Worm (Caenorhabditis elegans): ENCODE measurements around the gene ZK632.10.

Gene ZK632.10

DNA sequence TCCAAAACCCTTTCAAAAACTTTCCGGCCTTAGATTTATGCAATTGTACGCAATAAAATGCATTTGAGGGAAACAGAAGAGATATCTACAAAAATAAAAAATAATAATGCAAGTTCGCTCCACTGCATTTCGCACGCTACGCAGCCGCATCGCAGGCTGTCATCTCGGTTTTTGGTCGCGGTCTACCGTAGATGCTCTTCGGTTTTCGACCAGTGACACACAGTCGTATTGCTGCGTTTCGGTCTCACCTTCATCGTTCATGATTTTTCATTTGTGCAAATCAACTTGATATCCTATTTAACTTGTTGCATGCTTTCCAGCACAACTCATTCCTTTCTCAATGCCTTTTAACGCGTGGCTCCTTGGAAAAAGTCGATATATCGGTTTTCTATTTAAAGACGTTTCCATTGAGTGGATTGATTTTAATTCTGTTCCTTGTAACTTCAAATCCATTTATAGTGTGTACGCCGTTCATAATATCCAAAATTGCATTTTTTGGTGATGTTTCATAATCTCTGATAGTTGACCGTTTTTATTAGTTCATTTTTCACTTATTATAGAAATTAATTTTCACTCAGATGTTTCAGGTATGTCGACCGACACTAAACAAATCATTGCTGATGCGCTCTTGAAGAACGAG is 46.7 kb downstream of the ZK632.10 start, which contains the start of gene vha-1 (continued):
- TF ChIP-seq ztf-4 (tag; optimal IDR thresholded peaks at IDR 0.05) (no peak), unc-98 (GFP tag; IDR thresholded peaks at IDR 0.05) (no peak), ceh-63 (GFP tag; optimal IDR thresholded peaks at IDR 0.05) (no peak), nhr-12 (tag; optimal IDR thresholded peaks at IDR 0.05) (no peak), efl-1 (optimal IDR thresholded peaks at IDR 0.05) (peak; percentile 79 to 89), efl-1 (GFP tag; optimal IDR thresholded peaks at IDR 0.05 in 1 of 2) (peak; percentile 79 to 94), lin-35 (GFP tag; optimal IDR thresholded peaks at IDR 0.05) (peak; percentile 88 to 91), nhr-28 (tag; optimal IDR thresholded peaks at IDR 0.05) (no peak), C34B4.2 (tag; optimal IDR thresholded peaks at IDR 0.05) (no peak), tbx-2 (tag; optimal IDR thresholded peaks at IDR 0.05) (peak; percentile 81), egl-27 (tag; optimal IDR thresholded peaks at IDR 0.05) (no peak), lir-3 (tag; optimal IDR thresholded peaks at IDR 0.05; ENCODE audit: poor library complexity) (peak; percentile 34), F16B12.6 (tag; optimal IDR thresholded peaks at IDR 0.05) (peak; percentile 64), elt-2 (tag; optimal IDR thresholded peaks at IDR 0.05) (no peak), nhr-85 (tag) (peak; percentile 85), zag-1 (tag; optimal IDR thresholded peaks at IDR 0.05) (no peak), dpl-1 (GFP tag; optimal IDR thresholded peaks at IDR 0.05) (peak; percentile 76 to 82 (median 80)), dsc-1 (tag; optimal IDR thresholded peaks at IDR 0.05) (no peak), grh-1 (GFP tag; IDR thresholded peaks at IDR 0.05) (peak; percentile 52), mab-9 (GFP tag; IDR thresholded peaks at IDR 0.05) (no peak), skn-1 (tag; optimal IDR thresholded peaks at IDR 0.05) (peak; percentile 91), lin-39 (tag; optimal IDR thresholded peaks at IDR 0.05) (no peak), snpc-4 (tag; optimal IDR thresholded peaks at IDR 0.05) (peak; percentile 43), jun-1 (tag; optimal IDR thresholded peaks at IDR 0.05) (peak; percentile 66), nhr-90 (tag; optimal IDR thresholded peaks at IDR 0.05; ENCODE audit: poor library complexity) (peak; percentile 71), sox-4 (tag; optimal IDR thresholded peaks at IDR 0.05) (no peak), hlh-4 (tag; optimal IDR thresholded peaks at IDR 0.05) (no peak), pax-3 (tag; optimal IDR thresholded peaks at IDR 0.05) (no peak), efl-3 (GFP tag; optimal IDR thresholded peaks at IDR 0.05) (no peak), ceh-8 (GFP tag; optimal IDR thresholded peaks at IDR 0.05) (no peak), elt-3 (tag; optimal IDR thresholded peaks at IDR 0.05) (peak in 4 of 6 experiments; percentile 11 to 92 (median 79)), nhr-19 (GFP tag; conservative IDR thresholded peaks at IDR 0.05) (peak; percentile 53), irx-1 (tag; optimal IDR thresholded peaks at IDR 0.05) (no peak), nhr-84 (tag; optimal IDR thresholded peaks at IDR 0.05) (no peak), mdl-1 (tag; optimal IDR thresholded peaks at IDR 0.05) (peak in 1 of 2 experiments; percentile 81), isw-1 (GFP tag; IDR thresholded peaks at IDR 0.05) (peak; percentile 73), nhr-76 (tag; optimal IDR thresholded peaks at IDR 0.05) (no peak), ceh-90 (tag; optimal IDR thresholded peaks at IDR 0.05) (no peak), ets-5 (GFP tag; IDR thresholded peaks at IDR 0.05) (no peak), rnt-1 (tag; optimal IDR thresholded peaks at IDR 0.05) (peak; percentile 73), snu-23 (GFP tag; optimal IDR thresholded peaks at IDR 0.05) (peak; percentile 94), mep-1 (tag; optimal IDR thresholded peaks at IDR 0.05) (peak; percentile 87), fkh-8 (tag; optimal IDR thresholded peaks at IDR 0.05) (peak; percentile 77), Y116A8C.19 (tag; optimal IDR thresholded peaks at IDR 0.05; ENCODE audit: borderline replicate concordance) (no peak), alr-1 (tag; optimal IDR thresholded peaks at IDR 0.05; ENCODE audit: borderline replicate concordance) (no peak), nhr-47 (tag; optimal IDR thresholded peaks at IDR 0.05) (peak; percentile 78), nhr-77 (tag; optimal IDR thresholded peaks at IDR 0.05) (peak; percentile 90), fos-1 (tag; optimal IDR thresholded peaks at IDR 0.05) (peak; percentile 61), tlp-1 (tag; optimal IDR thresholded peaks at IDR 0.05) (no peak), unc-86 (tag; optimal IDR thresholded peaks at IDR 0.05) (peak; percentile 55), pag-3 (tag; optimal IDR thresholded peaks at IDR 0.05; ENCODE audit: borderline replicate concordance, insufficient read depth) (no peak), unc-130 (tag; optimal IDR thresholded peaks at IDR 0.05) (peak; percentile 73)
